Worm (Caenorhabditis elegans) whole organism, early embryonic: ENCODE results near the gene T28C6.5.

Source experiments
- B0310.2 ChIP-seq: sonication (generic microtip); optimal IDR thresholded peaks from 2 replicates; lab custom pipeline; 2016; ENCODE audit warnings: mild to moderate bottlenecking, missing genetic modification characterization, missing compliant biosample characterization
- F13C5.2 ChIP-seq: sonication (generic microtip); optimal IDR thresholded peaks from 2 replicates; lab custom pipeline; 2017; ENCODE audit warnings: mild to moderate bottlenecking, missing genetic modification characterization, inconsistent platforms, missing compliant biosample characterization
- aly-1 ChIP-seq: sonication (generic microtip); optimal IDR thresholded peaks from 2 replicates; lab custom pipeline; 2016; ENCODE audit warnings: missing genetic modification characterization, missing compliant biosample characterization
- ama-1 ChIP-seq: fragments of 150-350 bp; optimal IDR thresholded peaks from 2 replicates; lab custom pipeline; 2014
- flt-1 ChIP-seq: fragments of 200-800 bp; sonication (Bioruptor generic); IDR thresholded peaks from 2 replicates; pipeline ENCODE4 v1.3.6; 2022; ENCODE audit warnings: missing genetic modification characterization, missing compliant biosample characterization
- hmbx-1 ChIP-seq: sonication (generic microtip); optimal IDR thresholded peaks from 2 replicates; lab custom pipeline; 2016; ENCODE audit warnings: mild to moderate bottlenecking, missing genetic modification characterization, missing compliant biosample characterization
- hnd-1 ChIP-seq: sonication (generic microtip); optimal IDR thresholded peaks from 2 replicates; lab custom pipeline; 2016; ENCODE audit warnings: missing genetic modification characterization, missing compliant biosample characterization
- scrt-1 ChIP-seq: fragments of 200-800 bp; sonication (Bioruptor generic); IDR thresholded peaks from 2 replicates; pipeline ENCODE4 v1.3.6; 2022; ENCODE audit warnings: missing genetic modification characterization, missing compliant biosample characterization
- sea-1 ChIP-seq: fragments of 200-800 bp; sonication (Bioruptor generic); conservative IDR thresholded peaks from 2 replicates; pipeline ENCODE4 v1.3.6; 2022; ENCODE audit warnings: missing genetic modification characterization, missing compliant biosample characterization
- tbx-37 ChIP-seq: fragments of 200-800 bp; sonication (Bioruptor generic); conservative IDR thresholded peaks from 2 replicates; pipeline ENCODE4 v1.3.6; 2022; ENCODE audit warnings: missing genetic modification reagents, missing genetic modification characterization, missing compliant biosample characterization
- tra-4 ChIP-seq: sonication (generic microtip); optimal IDR thresholded peaks from 2 replicates; lab custom pipeline; 2017; ENCODE audit warnings: missing genetic modification characterization, missing compliant biosample characterization

DNA sequence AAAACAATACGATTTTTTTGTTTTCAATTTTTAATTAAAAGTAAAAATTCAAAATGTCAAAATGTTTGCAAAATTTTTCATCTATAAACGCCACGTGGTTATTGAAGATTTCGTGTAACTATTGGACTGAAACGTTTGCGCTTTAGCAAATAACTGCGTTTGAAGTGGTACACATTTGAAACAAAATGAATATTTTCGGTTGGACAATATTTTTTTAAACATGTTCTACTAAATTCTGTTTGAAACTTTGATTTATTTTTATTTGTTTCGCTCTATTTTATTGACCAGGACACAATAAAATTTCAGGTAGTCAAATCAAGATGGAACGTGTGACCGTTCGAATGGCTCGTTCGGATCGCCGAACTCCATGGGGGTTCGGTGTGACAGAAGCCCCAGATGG lies 30.9 kb downstream of the T28C6.5 start, which contains the start of gene alp-1:
- no peak for TF ChIP-seq tbx-37
- no peak for TF ChIP-seq ama-1 (lab: Kevin White, UChicago)
- TF ChIP-seq hnd-1, result no peak
- TF ChIP-seq sea-1 (GFP tag; lab: Robert Waterston, UW), result no peak
- TF ChIP-seq aly-1 (tag; lab: Kevin White, UChicago), result no peak
- TF ChIP-seq scrt-1 (GFP tag; lab: Robert Waterston, UW), result no peak
- no peak for TF ChIP-seq flt-1 (GFP tag; lab: Robert Waterston, UW)
- TF ChIP-seq tra-4 (tag; lab: Kevin White, UChicago), result no peak
- no peak for TF ChIP-seq F13C5.2
- TF ChIP-seq B0310.2 (tag; lab: Kevin White, UChicago), result no peak
- no peak for TF ChIP-seq hmbx-1 (tag; lab: Kevin White, UChicago)
